Fruit fly (Drosophila melanogaster) S2 (cell line): ENCODE measurements around the gene Tsf2.

Source experiments
- CG8478 ChIP-seq: fragments of >200 bp; optimal IDR thresholded peaks from 2 replicates; lab custom pipeline; 2018
- CTCF ChIP-seq, 2 experiments: fragments of >200 bp; optimal IDR thresholded peaks; 2 replicates each; lab custom pipeline; 2018

dm6 chr3L:12580212-12580676, 46.7 kb upstream of the Tsf2 start, which contains the start of gene ara:
- TF ChIP-seq CTCF (optimal IDR thresholded peaks at IDR 0.05; lab: Kevin White, UChicago): no peak
- no peak for TF ChIP-seq CG8478 (lab: Kevin White, UChicago)
